Worm (Caenorhabditis elegans) whole organism, L2 larva: ENCODE results near the gene skr-20.

ENCODE experiments used
- lin-39 ChIP-seq: fragments of 150-350 bp; optimal IDR thresholded peaks from 2 replicates; lab custom pipeline; 2014; ENCODE audit warnings: missing biosample characterization, missing genetic modification reagents, missing genetic modification characterization
- nhr-11 ChIP-seq: fragments of 150-350 bp; optimal IDR thresholded peaks from 2 replicates; lab custom pipeline; 2014; ENCODE audit warnings: missing biosample characterization, missing genetic modification characterization
- nhr-237 ChIP-seq: fragments of 150-350 bp; optimal IDR thresholded peaks from 2 replicates; lab custom pipeline; 2014; ENCODE audit warnings: missing biosample characterization, missing genetic modification characterization
- ztf-11 ChIP-seq: sonication (generic microtip); optimal IDR thresholded peaks from 2 replicates; lab custom pipeline; 2017; ENCODE audit warnings: missing biosample characterization, missing genetic modification characterization
- ztf-4 ChIP-seq: fragments of 150-350 bp; optimal IDR thresholded peaks from 2 replicates; lab custom pipeline; 2014; ENCODE audit warnings: missing biosample characterization, missing genetic modification characterization

ce11 chrX:13250163-13250562 is 26.8 kb upstream of the skr-20 start:
- TF ChIP-seq ztf-11 (tag; lab: Kevin White, UChicago) (no peak), nhr-11 (tag; lab: Kevin White, UChicago) (no peak), ztf-4 (tag; lab: Kevin White, UChicago) (no peak), nhr-237 (tag; lab: Kevin White, UChicago) (no peak), lin-39 (tag; lab: Kevin White, UChicago) (no peak)
